Worm (Caenorhabditis elegans) whole organism, L1 larva: ENCODE data around the gene rhy-1.

Experiments used
- C04F5.9 ChIP-seq: sonication (generic microtip); optimal IDR thresholded peaks from 2 replicates; lab custom pipeline; 2016; ENCODE audit warnings: missing genetic modification characterization, missing compliant biosample characterization
- F16B12.6 ChIP-seq: fragments of 150-350 bp; optimal IDR thresholded peaks from 2 replicates; lab custom pipeline; 2014; ENCODE audit warnings: missing biosample characterization, missing genetic modification characterization
- Y116A8C.19 ChIP-seq: sonication (generic microtip); optimal IDR thresholded peaks from 2 replicates; lab custom pipeline; 2016; ENCODE audit warnings: missing compliant biosample characterization, missing genetic modification characterization, borderline replicate concordance
- alr-1 ChIP-seq: fragments of 200-800 bp; sonication (Bioruptor generic); optimal IDR thresholded peaks from 2 replicates; lab custom pipeline; 2018; ENCODE audit warnings: borderline replicate concordance, mild to moderate bottlenecking, missing genetic modification characterization, missing compliant biosample characterization
- blmp-1 ChIP-seq: fragments of 150-350 bp; optimal IDR thresholded peaks from 2 replicates; lab custom pipeline; 2014; ENCODE audit warnings: missing biosample characterization, missing genetic modification characterization
- ceh-82 ChIP-seq, 3 experiments: fragments of 150-350 bp in 1 of 3; sonication (generic microtip) in 2 of 3; optimal IDR thresholded peaks; 2 replicates each; lab custom pipeline; 2014 to 2017; ENCODE audit warnings: missing biosample characterization in 3 of 3, missing genetic modification characterization in 3 of 3
- ceh-88 ChIP-seq: fragments of 200-800 bp; sonication (Bioruptor generic); IDR thresholded peaks from 2 replicates; pipeline ENCODE4 v1.3.6; 2022; ENCODE audit warnings: missing genetic modification characterization, missing compliant biosample characterization
- ceh-90 ChIP-seq: sonication (generic microtip); optimal IDR thresholded peaks from 2 replicates; lab custom pipeline; 2016; ENCODE audit warnings: missing genetic modification characterization, missing compliant biosample characterization
- ces-1 ChIP-seq: fragments of 150-350 bp; optimal IDR thresholded peaks from 2 replicates; lab custom pipeline; 2014; ENCODE audit warnings: missing biosample characterization, missing genetic modification reagents, missing genetic modification characterization
- efl-1 ChIP-seq, 4 experiments: fragments of 150-350 bp; optimal IDR thresholded peaks in 3 of 4; peaks in 1 of 4; 1 replicate in 1 of 4; 2 replicates in 3 of 4; lab custom pipeline; 2014; ENCODE audit warnings: missing biosample characterization in 2 of 4, missing genetic modification characterization in 2 of 4, missing genetic modification reagents in 2 of 4
- egl-13 ChIP-seq: sonication (generic microtip); optimal IDR thresholded peaks from 2 replicates; lab custom pipeline; 2016; ENCODE audit warnings: missing genotype, missing genetic modification reagents, missing genetic modification characterization, missing compliant biosample characterization
- egl-27 ChIP-seq, 2 experiments: fragments of 150-350 bp in 1 of 2; sonication (generic microtip); optimal IDR thresholded peaks; 3 replicates each; lab custom pipeline; 2017 to 2018; ENCODE audit warnings: missing biosample characterization in 2 of 2, missing genetic modification characterization in 2 of 2, missing genetic modification reagents in 2 of 2
- elt-3 ChIP-seq, 6 experiments: fragments of 150-350 bp in 1 of 6; sonication (generic microtip); optimal IDR thresholded peaks; 2 replicates each; lab custom pipeline; 2017 to 2018; ENCODE audit warnings: missing biosample characterization in 6 of 6, missing genetic modification characterization in 6 of 6, inconsistent platforms in 1 of 6
- ets-5 ChIP-seq: fragments of 200-800 bp; sonication (Bioruptor generic); IDR thresholded peaks from 2 replicates; pipeline ENCODE4 v1.3.6; 2022; ENCODE audit warnings: missing genetic modification characterization, missing compliant biosample characterization
- fkh-10 ChIP-seq: sonication (generic microtip); optimal IDR thresholded peaks from 2 replicates; lab custom pipeline; 2017; ENCODE audit warnings: missing biosample characterization, missing genetic modification reagents, missing genetic modification characterization
- grh-1 ChIP-seq: fragments of 200-800 bp; sonication (Bioruptor generic); IDR thresholded peaks from 2 replicates; pipeline ENCODE4 v1.3.6; 2022; ENCODE audit warnings: missing genetic modification reagents, missing genetic modification characterization, missing compliant biosample characterization
- hlh-17 ChIP-seq: fragments of 200-800 bp; sonication (Bioruptor generic); optimal IDR thresholded peaks from 2 replicates; lab custom pipeline; 2018; ENCODE audit warnings: missing genetic modification characterization, mild to moderate bottlenecking, missing compliant biosample characterization, moderate library complexity, borderline replicate concordance
- hpl-2 ChIP-seq: fragments of 150-350 bp; optimal IDR thresholded peaks from 2 replicates; lab custom pipeline; 2014; ENCODE audit warnings: missing biosample characterization, missing genetic modification reagents, missing genetic modification characterization
- isw-1 ChIP-seq: fragments of 200-800 bp; sonication (Bioruptor generic); IDR thresholded peaks from 2 replicates; pipeline ENCODE4 v1.3.6; 2022; ENCODE audit warnings: missing genetic modification characterization, missing compliant biosample characterization
- jun-1 ChIP-seq: fragments of 150-350 bp; optimal IDR thresholded peaks from 2 replicates; lab custom pipeline; 2014; ENCODE audit warnings: missing biosample characterization, missing genetic modification reagents, missing genetic modification characterization
- lin-13 ChIP-seq: fragments of 150-350 bp; optimal IDR thresholded peaks from 2 replicates; lab custom pipeline; 2014; ENCODE audit warnings: missing biosample characterization, missing genetic modification reagents, missing genetic modification characterization
- lin-14 ChIP-seq: fragments of 200-800 bp; sonication (Bioruptor generic); optimal IDR thresholded peaks from 2 replicates; lab custom pipeline; 2018; ENCODE audit warnings: mild to moderate bottlenecking, missing genetic modification characterization, moderate library complexity, missing compliant biosample characterization
- lin-15B ChIP-seq: fragments of 150-350 bp; sonication (generic microtip); optimal IDR thresholded peaks from 3 replicates; lab custom pipeline; 2014; ENCODE audit warnings: missing biosample characterization, missing genetic modification characterization
- mab-9 ChIP-seq: fragments of 200-800 bp; sonication (Bioruptor generic); IDR thresholded peaks from 2 replicates; pipeline ENCODE4 v1.3.6; 2022; ENCODE audit warnings: missing genetic modification reagents, missing genetic modification characterization, missing compliant biosample characterization
- mdl-1 ChIP-seq, 2 experiments: fragments of 150-350 bp; optimal IDR thresholded peaks; 2 replicates each; lab custom pipeline; 2014 to 2017; ENCODE audit warnings: missing biosample characterization in 2 of 2, missing genetic modification characterization in 2 of 2, inconsistent platforms in 1 of 2
- mep-1 ChIP-seq: fragments of 150-350 bp; optimal IDR thresholded peaks from 2 replicates; lab custom pipeline; 2014; ENCODE audit warnings: missing biosample characterization, missing genetic modification characterization
- nhr-11 ChIP-seq: fragments of 150-350 bp; optimal IDR thresholded peaks from 2 replicates; lab custom pipeline; 2014; ENCODE audit warnings: missing biosample characterization, missing genetic modification characterization
- nhr-19 ChIP-seq: fragments of 200-800 bp; sonication (Bioruptor generic); conservative IDR thresholded peaks from 2 replicates; pipeline ENCODE4 v1.3.6; 2022; ENCODE audit warnings: missing genetic modification characterization, missing compliant biosample characterization
- nhr-20 ChIP-seq: sonication (generic microtip); optimal IDR thresholded peaks from 2 replicates; lab custom pipeline; 2016; ENCODE audit warnings: mild to moderate bottlenecking, missing genetic modification characterization, missing compliant biosample characterization
- nhr-237 ChIP-seq: fragments of 150-350 bp; optimal IDR thresholded peaks from 2 replicates; lab custom pipeline; 2014; ENCODE audit warnings: missing biosample characterization, missing genetic modification characterization
- nhr-47 ChIP-seq: sonication (generic microtip); optimal IDR thresholded peaks from 2 replicates; lab custom pipeline; 2016; ENCODE audit warnings: mild to moderate bottlenecking, missing genetic modification characterization, moderate library complexity, missing compliant biosample characterization
- nhr-71 ChIP-seq: sonication (generic microtip); optimal IDR thresholded peaks from 2 replicates; lab custom pipeline; 2016; ENCODE audit warnings: mild to moderate bottlenecking, missing genetic modification characterization, moderate library complexity, missing compliant biosample characterization
- nhr-77 ChIP-seq: fragments of 150-350 bp; optimal IDR thresholded peaks from 2 replicates; lab custom pipeline; 2014; ENCODE audit warnings: missing biosample characterization, missing genetic modification characterization
- nhr-85 ChIP-seq: sonication (generic microtip); peaks from one replicate; lab custom pipeline; 2016; ENCODE audit warnings: missing genetic modification characterization, inconsistent platforms, missing compliant biosample characterization
- nhr-90 ChIP-seq: sonication (generic microtip); optimal IDR thresholded peaks from 2 replicates; lab custom pipeline; 2016; ENCODE audit warnings: mild to moderate bottlenecking, missing genetic modification characterization, missing compliant biosample characterization; ENCODE audit not compliant: poor library complexity
- pag-3 ChIP-seq: sonication (generic microtip); optimal IDR thresholded peaks from 2 replicates; lab custom pipeline; 2017; ENCODE audit warnings: missing genetic modification characterization, mild to moderate bottlenecking, missing compliant biosample characterization, antibody characterized with exemption, borderline replicate concordance; ENCODE audit not compliant: insufficient read depth
- pax-3 ChIP-seq: fragments of 200-800 bp; sonication (Bioruptor generic); optimal IDR thresholded peaks from 2 replicates; lab custom pipeline; 2018; ENCODE audit warnings: mild to moderate bottlenecking, missing genetic modification characterization, moderate library complexity, missing compliant biosample characterization
- snpc-4 ChIP-seq: fragments of 150-350 bp; optimal IDR thresholded peaks from 2 replicates; lab custom pipeline; 2014; ENCODE audit warnings: missing biosample characterization, missing genetic modification characterization
- snu-23 ChIP-seq: sonication (generic microtip); optimal IDR thresholded peaks from 2 replicates; lab custom pipeline; 2016; ENCODE audit warnings: missing genetic modification characterization, missing compliant biosample characterization
- sup-37 ChIP-seq: fragments of 200-800 bp; sonication (Bioruptor generic); optimal IDR thresholded peaks from 2 replicates; lab custom pipeline; 2018; ENCODE audit warnings: mild to moderate bottlenecking, missing genetic modification characterization, missing compliant biosample characterization
- swsn-7 ChIP-seq: sonication (generic microtip); optimal IDR thresholded peaks from 2 replicates; lab custom pipeline; 2016; ENCODE audit warnings: missing genetic modification characterization, missing compliant biosample characterization
- tbx-2 ChIP-seq: sonication (generic microtip); optimal IDR thresholded peaks from 2 replicates; lab custom pipeline; 2016; ENCODE audit warnings: missing genetic modification characterization, missing compliant biosample characterization
- unc-30 ChIP-seq: sonication (generic microtip); optimal IDR thresholded peaks from 2 replicates; lab custom pipeline; 2017; ENCODE audit warnings: missing biosample characterization, missing genetic modification characterization
- unc-62 ChIP-seq: fragments of 150-350 bp; optimal IDR thresholded peaks from 2 replicates; lab custom pipeline; 2014; ENCODE audit warnings: missing biosample characterization, missing genetic modification reagents, missing genetic modification characterization
- unc-98 ChIP-seq: fragments of 200-800 bp; sonication (Bioruptor generic); IDR thresholded peaks from 2 replicates; pipeline ENCODE4 v1.3.6; 2022; ENCODE audit warnings: missing genetic modification characterization, missing compliant biosample characterization

Gene rhy-1

ce11 chrII:9161023-9161422 is at the start of gene rhy-1:
TSS of gene rhy-1 (plus strand) at chrII:9161379.
- TF ChIP-seq nhr-90 (tag; lab: Kevin White, UChicago) (peak; percentile 53), egl-27 (tag; optimal IDR thresholded peaks at IDR 0.05; lab: Kevin White, UChicago) (no peak), nhr-47 (peak; percentile 21), grh-1 (GFP tag; lab: Robert Waterston, UW) (0 out of 2 replicates have a peak, but pooled peaks have one; percentile 20), egl-13 (tag; lab: Kevin White, UChicago) (no peak), tbx-2 (tag; lab: Kevin White, UChicago) (no peak), mdl-1 (tag; optimal IDR thresholded peaks at IDR 0.05; lab: Kevin White, UChicago) (no peak), ces-1 (GFP tag; lab: Kevin White, UChicago) (no peak), blmp-1 (peak; percentile 2), F16B12.6 (tag; lab: Kevin White, UChicago) (no peak), lin-14 (GFP tag; lab: Kevin White, UChicago) (peak; percentile 27), elt-3 (tag; optimal IDR thresholded peaks at IDR 0.05; lab: Kevin White, UChicago) (peak in 4 of 6 experiments; percentile 15 to 60 (median 38)), lin-13 (GFP tag; lab: Kevin White, UChicago) (no peak), C04F5.9 (no peak), unc-62 (no peak), nhr-85 (peak; percentile 75), nhr-71 (tag; lab: Kevin White, UChicago) (peak; percentile 51), nhr-19 (GFP tag; lab: Robert Waterston, UW) (no peak), sup-37 (GFP tag; lab: Kevin White, UChicago) (no peak), mab-9 (GFP tag; lab: Robert Waterston, UW) (no peak), snu-23 (GFP tag; lab: Kevin White, UChicago) (peak; percentile 25), unc-30 (tag; lab: Kevin White, UChicago) (no peak), nhr-20 (peak; percentile 76), pax-3 (tag; lab: Kevin White, UChicago) (no peak)
- TF ChIP-seq, all 84 proteins: peak for 10

DNA sequence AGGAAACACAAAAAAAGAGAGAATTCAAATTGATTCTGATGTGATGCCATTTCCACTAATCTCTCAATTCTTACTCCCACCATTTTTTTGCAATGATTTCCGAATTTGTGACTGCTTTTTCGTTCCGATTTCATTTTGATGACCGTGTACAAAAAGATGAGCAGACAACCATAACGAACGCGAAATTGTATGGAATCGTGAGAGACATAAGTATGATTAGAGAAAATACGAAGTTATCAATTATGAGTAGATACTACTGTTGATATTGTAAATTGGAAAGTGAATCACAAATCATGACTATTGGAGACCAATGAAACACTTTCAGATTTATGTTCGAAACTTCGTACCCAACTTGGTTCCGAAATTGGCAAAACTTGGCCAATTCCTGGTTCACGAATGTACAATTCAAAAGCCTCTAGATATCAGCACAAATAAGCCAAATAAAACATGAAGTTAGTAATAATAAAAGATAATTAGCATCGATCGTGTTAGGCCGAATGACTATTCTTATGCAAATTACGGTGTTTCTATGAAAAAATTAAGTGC is 49.6 kb upstream of the rhy-1 start:
- TF ChIP-seq jun-1 (no peak), alr-1 (no peak), nhr-71 (tag; lab: Kevin White, UChicago) (peak; percentile 27), unc-98 (GFP tag; lab: Robert Waterston, UW) (no peak), lin-14 (GFP tag; lab: Kevin White, UChicago) (peak; percentile 29)

DNA sequence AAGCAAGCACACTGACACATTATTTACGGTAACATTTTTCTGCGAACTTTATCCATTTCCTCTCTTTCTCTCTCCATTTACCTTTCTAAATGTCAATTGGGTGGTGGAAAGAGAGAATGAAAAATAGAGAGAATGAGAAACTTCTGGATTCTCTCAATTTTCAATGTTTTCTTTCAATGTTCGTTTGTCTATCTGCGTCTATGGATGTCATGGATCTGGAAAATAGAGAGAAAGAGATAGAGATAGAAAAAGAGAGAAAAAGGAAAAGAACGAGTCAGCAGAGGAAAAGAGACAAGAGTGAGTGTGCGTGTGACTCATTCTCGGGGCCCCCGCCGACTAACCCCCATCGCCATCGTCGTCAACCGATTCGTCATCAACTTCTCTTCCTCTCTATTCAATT is 48.3 kb upstream of the rhy-1 start, which contains the start of gene jun-1:
Gene jun-1, plus strand, starts transcription at position 307 of the 400 bp plus-strand sequence.
- TF ChIP-seq mdl-1 (tag; optimal IDR thresholded peaks at IDR 0.05; lab: Kevin White, UChicago) (peak in 1 of 2 experiments; percentile 69), mep-1 (peak; percentile 93), snu-23 (GFP tag; lab: Kevin White, UChicago) (peak; percentile 93), nhr-237 (tag; lab: Kevin White, UChicago) (peak; percentile 92), C04F5.9 (peak; percentile 39), sup-37 (GFP tag; lab: Kevin White, UChicago) (peak; percentile 28), hlh-17 (GFP tag; lab: Kevin White, UChicago) (no peak), ces-1 (GFP tag; lab: Kevin White, UChicago) (no peak), nhr-77 (tag; lab: Kevin White, UChicago) (peak; percentile 96), ets-5 (GFP tag; lab: Robert Waterston, UW) (no peak), snpc-4 (tag; lab: Kevin White, UChicago) (peak; percentile 70), efl-1 (optimal IDR thresholded peaks at IDR 0.05; lab: Kevin White, UChicago) (peak; percentile 82 to 90), efl-1 (GFP tag; optimal IDR thresholded peaks at IDR 0.05 in 1 of 2; lab: Kevin White, UChicago) (peak; percentile 59 to 95), ceh-82 (tag; optimal IDR thresholded peaks at IDR 0.05; lab: Kevin White, UChicago) (peak; percentile 58 to 84 (median 61)), swsn-7 (tag; lab: Kevin White, UChicago) (peak; percentile 86), nhr-19 (GFP tag; lab: Robert Waterston, UW) (peak; percentile 84), pag-3 (no peak), lin-15B (tag; lab: Kevin White, UChicago) (peak; percentile 37), hpl-2 (peak; percentile 37), isw-1 (GFP tag; lab: Robert Waterston, UW) (peak; percentile 75), nhr-47 (peak; percentile 85), nhr-11 (tag; lab: Kevin White, UChicago) (peak; percentile 75), fkh-10 (GFP tag; lab: Kevin White, UChicago) (peak; percentile 49), nhr-90 (tag; lab: Kevin White, UChicago) (peak; percentile 80), Y116A8C.19 (tag; lab: Kevin White, UChicago) (no peak), unc-62 (no peak), ceh-88 (GFP tag; lab: Robert Waterston, UW) (peak; percentile 49; the same call in 1 of the 2 replicates), elt-3 (tag; optimal IDR thresholded peaks at IDR 0.05; lab: Kevin White, UChicago) (peak in 3 of 6 experiments; percentile 48 to 93 (median 87)), ceh-90 (tag; lab: Kevin White, UChicago) (no peak)
